Worm (Caenorhabditis elegans) whole organism, young adult: ENCODE results near the gene chtb-2.

Experiments
- B0035.1 ChIP-seq: sonication (generic microtip); optimal IDR thresholded peaks from 2 replicates; lab custom pipeline; 2016; ENCODE audit warnings: missing genetic modification characterization, mild to moderate bottlenecking, missing compliant biosample characterization, missing genotype, missing genetic modification reagents
- B0336.3 ChIP-seq: fragments of 200-800 bp; sonication (Bioruptor generic); IDR thresholded peaks from 2 replicates; pipeline ENCODE4 v1.3.6; 2022; ENCODE audit warnings: missing genetic modification characterization, missing compliant biosample characterization
- C06A6.2 ChIP-seq: fragments of 200-800 bp; sonication (Bioruptor generic); conservative IDR thresholded peaks from 2 replicates; pipeline ENCODE4 v1.3.6; 2022; ENCODE audit warnings: missing genetic modification characterization, missing compliant biosample characterization
- F22D6.2 ChIP-seq: sonication (generic microtip); optimal IDR thresholded peaks from 2 replicates; lab custom pipeline; 2016; ENCODE audit warnings: mild to moderate bottlenecking, missing genetic modification characterization, missing compliant biosample characterization
- F33H1.4 ChIP-seq: fragments of 200-800 bp; sonication (Bioruptor generic); IDR thresholded peaks from 2 replicates; pipeline ENCODE4 v1.3.6; 2022; ENCODE audit warnings: missing genetic modification reagents, missing genetic modification characterization, missing compliant biosample characterization
- F39B2.1 ChIP-seq: fragments of 200-800 bp; sonication (Bioruptor generic); IDR thresholded peaks from 2 replicates; pipeline ENCODE4 v1.3.6; 2022; ENCODE audit warnings: missing genetic modification reagents, missing genetic modification characterization, missing compliant biosample characterization
- F49E8.2 ChIP-seq: sonication (generic microtip); optimal IDR thresholded peaks from 3 replicates; lab custom pipeline; 2017; ENCODE audit warnings: missing genetic modification characterization, mild to moderate bottlenecking, missing compliant biosample characterization, antibody characterized with exemption, moderate library complexity; ENCODE audit not compliant: insufficient read depth
- F57C9.4 ChIP-seq: sonication (generic microtip); optimal IDR thresholded peaks from 2 replicates; lab custom pipeline; 2017; ENCODE audit warnings: mild to moderate bottlenecking, missing genetic modification characterization, missing compliant biosample characterization
- Y53F4B.3 ChIP-seq: fragments of 200-800 bp; sonication (Bioruptor generic); IDR thresholded peaks from 2 replicates; pipeline ENCODE4 v1.3.6; 2022; ENCODE audit warnings: missing genetic modification reagents, missing genetic modification characterization, missing compliant biosample characterization
- Y53G8AR.9 ChIP-seq: fragments of 200-800 bp; sonication (Bioruptor generic); conservative IDR thresholded peaks from 2 replicates; pipeline ENCODE4 v1.3.6; 2022; ENCODE audit warnings: missing genetic modification reagents, missing genetic modification characterization, missing compliant biosample characterization
- Y56A3A.18 ChIP-seq: fragments of 200-800 bp; sonication (Bioruptor generic); IDR thresholded peaks from 2 replicates; pipeline ENCODE4 v1.3.6; 2022; ENCODE audit warnings: missing genetic modification reagents, missing genetic modification characterization, missing compliant biosample characterization
- Y67H2A.10 ChIP-seq: fragments of 200-800 bp; sonication (Bioruptor generic); conservative IDR thresholded peaks from 2 replicates; pipeline ENCODE4 v1.3.6; 2022; ENCODE audit warnings: missing genetic modification reagents, missing genetic modification characterization, missing compliant biosample characterization
- Y95B8A.8 ChIP-seq: fragments of 200-800 bp; sonication (Bioruptor generic); IDR thresholded peaks from 2 replicates; pipeline ENCODE4 v1.3.6; 2022; ENCODE audit warnings: missing genetic modification reagents, missing genetic modification characterization, missing compliant biosample characterization
- akir-1 ChIP-seq: fragments of 200-800 bp; sonication (Bioruptor generic); optimal IDR thresholded peaks from 2 replicates; lab custom pipeline; 2018; ENCODE audit warnings: mild to moderate bottlenecking, missing genetic modification characterization, moderate library complexity, missing compliant biosample characterization
- athp-1 ChIP-seq: sonication (generic microtip); optimal IDR thresholded peaks from 2 replicates; lab custom pipeline; 2017; ENCODE audit warnings: mild to moderate bottlenecking, missing genetic modification characterization, missing compliant biosample characterization
- attf-5 ChIP-seq: fragments of 200-800 bp; sonication (Bioruptor generic); optimal IDR thresholded peaks from 2 replicates; lab custom pipeline; 2018; ENCODE audit warnings: mild to moderate bottlenecking, missing genetic modification characterization, missing compliant biosample characterization
- bed-2 ChIP-seq: fragments of 200-800 bp; sonication (Bioruptor generic); IDR thresholded peaks from 2 replicates; pipeline ENCODE4 v1.3.6; 2022; ENCODE audit warnings: missing genetic modification reagents, missing genetic modification characterization, missing compliant biosample characterization
- ccch-3 ChIP-seq: fragments of 200-800 bp; sonication (Bioruptor generic); optimal IDR thresholded peaks from 2 replicates; lab custom pipeline; 2018; ENCODE audit warnings: mild to moderate bottlenecking, missing genetic modification characterization, missing compliant biosample characterization
- cebp-1 ChIP-seq, 2 experiments: fragments of 200-800 bp in 1 of 2; sonication (Bioruptor generic) in 1 of 2; sonication (generic microtip) in 1 of 2; IDR thresholded peaks in 1 of 2; optimal IDR thresholded peaks in 1 of 2; 2 replicates each; pipeline versions ENCODE4 v1.3.6 to Lab custom; 2017 to 2022; ENCODE audit warnings: missing compliant biosample characterization in 2 of 2, missing genetic modification characterization in 2 of 2, mild to moderate bottlenecking in 1 of 2, missing genetic modification reagents in 1 of 2, moderate library complexity in 1 of 2
- die-1 ChIP-seq: sonication (generic microtip); optimal IDR thresholded peaks from 2 replicates; lab custom pipeline; 2016; ENCODE audit warnings: missing genotype, mild to moderate bottlenecking, missing genetic modification characterization, missing compliant biosample characterization
- dox-1 ChIP-seq: fragments of 200-800 bp; sonication (Bioruptor generic); IDR thresholded peaks from 2 replicates; pipeline ENCODE4 v1.3.6; 2022; ENCODE audit warnings: missing genetic modification reagents, missing genetic modification characterization, missing compliant biosample characterization
- egl-18 ChIP-seq: fragments of 200-800 bp; sonication (Bioruptor generic); IDR thresholded peaks from 2 replicates; pipeline ENCODE4 v1.3.6; 2022; ENCODE audit warnings: missing genetic modification reagents, missing genetic modification characterization, missing compliant biosample characterization
- egrh-3 ChIP-seq: fragments of 200-800 bp; sonication (Bioruptor generic); IDR thresholded peaks from 2 replicates; pipeline ENCODE4 v1.3.6; 2022; ENCODE audit warnings: missing genetic modification reagents, missing genetic modification characterization, missing compliant biosample characterization
- gei-17 ChIP-seq: fragments of 200-800 bp; sonication (Bioruptor generic); optimal IDR thresholded peaks from 2 replicates; lab custom pipeline; 2018; ENCODE audit warnings: mild to moderate bottlenecking, missing genetic modification characterization, missing compliant biosample characterization
- hlh-12 ChIP-seq: sonication (generic microtip); optimal IDR thresholded peaks from 2 replicates; lab custom pipeline; 2016; ENCODE audit warnings: missing genetic modification characterization, missing compliant biosample characterization
- let-526 ChIP-seq: fragments of 200-800 bp; sonication (Bioruptor generic); IDR thresholded peaks from 2 replicates; pipeline ENCODE4 v1.3.6; 2022; ENCODE audit warnings: missing genetic modification reagents, missing genetic modification characterization, missing compliant biosample characterization
- lir-1 ChIP-seq: fragments of 200-800 bp; sonication (Bioruptor generic); conservative IDR thresholded peaks from 2 replicates; pipeline ENCODE4 v1.3.6; 2022; ENCODE audit warnings: missing genetic modification reagents, missing genetic modification characterization, missing compliant biosample characterization
- lsy-27 ChIP-seq: sonication (generic microtip); optimal IDR thresholded peaks from 2 replicates; lab custom pipeline; 2017; ENCODE audit warnings: missing genetic modification characterization, mild to moderate bottlenecking, missing compliant biosample characterization, antibody characterized with exemption, missing genotype, borderline replicate concordance; ENCODE audit not compliant: insufficient read depth
- madf-6 ChIP-seq: fragments of 200-800 bp; sonication (Bioruptor generic); IDR thresholded peaks from 2 replicates; pipeline ENCODE4 v1.3.6; 2022; ENCODE audit warnings: missing genetic modification reagents, missing genetic modification characterization, missing compliant biosample characterization
- madf-8 ChIP-seq: fragments of 200-800 bp; sonication (Bioruptor generic); conservative IDR thresholded peaks from 2 replicates; pipeline ENCODE4 v1.3.6; 2022; ENCODE audit warnings: missing genetic modification reagents, missing genetic modification characterization, missing compliant biosample characterization
- nfyb-1 ChIP-seq: fragments of 200-800 bp; sonication (Bioruptor generic); IDR thresholded peaks from 2 replicates; pipeline ENCODE4 v1.3.6; 2022; ENCODE audit warnings: missing genetic modification reagents, missing genetic modification characterization, missing compliant biosample characterization
- nhr-120 ChIP-seq: fragments of 200-800 bp; sonication (Bioruptor generic); IDR thresholded peaks from 2 replicates; pipeline ENCODE4 v1.3.6; 2022; ENCODE audit warnings: missing genetic modification characterization, missing compliant biosample characterization
- nhr-179 ChIP-seq: sonication (generic microtip); optimal IDR thresholded peaks from 2 replicates; lab custom pipeline; 2016; ENCODE audit warnings: mild to moderate bottlenecking, missing genetic modification characterization, missing compliant biosample characterization
- nhr-27 ChIP-seq: fragments of 200-800 bp; sonication (Bioruptor generic); optimal IDR thresholded peaks from 2 replicates; lab custom pipeline; 2018; ENCODE audit warnings: mild to moderate bottlenecking, missing genetic modification characterization, moderate library complexity, missing compliant biosample characterization
- nhr-80 ChIP-seq: sonication (generic microtip); optimal IDR thresholded peaks from 2 replicates; lab custom pipeline; 2016; ENCODE audit warnings: missing genetic modification characterization, missing compliant biosample characterization
- nhr-90 ChIP-seq: sonication (generic microtip); optimal IDR thresholded peaks from 2 replicates; lab custom pipeline; 2016; ENCODE audit warnings: missing genotype, mild to moderate bottlenecking, missing genetic modification characterization, missing compliant biosample characterization
- pbrm-1 ChIP-seq: fragments of 200-800 bp; sonication (Bioruptor generic); IDR thresholded peaks from 2 replicates; pipeline ENCODE4 v1.3.6; 2022; ENCODE audit warnings: missing genetic modification reagents, missing genetic modification characterization, missing compliant biosample characterization
- pha-4 ChIP-seq: fragments of 150-350 bp; sonication (generic microtip); optimal IDR thresholded peaks from 2 replicates; lab custom pipeline; 2014; ENCODE audit warnings: missing biosample characterization, missing genetic modification reagents, missing genetic modification characterization
- repo-1 ChIP-seq: sonication (generic microtip); optimal IDR thresholded peaks from 2 replicates; lab custom pipeline; 2017; ENCODE audit warnings: mild to moderate bottlenecking, missing genetic modification characterization, missing compliant biosample characterization
- snpc-1.3 ChIP-seq: sonication (generic microtip); optimal IDR thresholded peaks from 2 replicates; lab custom pipeline; 2017; ENCODE audit warnings: missing genetic modification characterization, mild to moderate bottlenecking, missing compliant biosample characterization, antibody characterized with exemption, moderate library complexity, missing genotype, missing genetic modification reagents; ENCODE audit not compliant: insufficient read depth
- snpc-4 ChIP-seq, 5 experiments: fragments of 150-350 bp in 1 of 5; sonication (generic microtip) in 4 of 5; optimal IDR thresholded peaks; 2 replicates each; lab custom pipeline; 2014 to 2018; ENCODE audit warnings: missing genetic modification characterization in 5 of 5, missing biosample characterization in 3 of 5, antibody characterized with exemption in 2 of 5, mild to moderate bottlenecking in 2 of 5, missing compliant biosample characterization in 2 of 5, missing genotype in 2 of 5, moderate library complexity in 2 of 5, missing genetic modification reagents in 1 of 5
- somi-1 ChIP-seq: fragments of 200-800 bp; sonication (Bioruptor generic); optimal IDR thresholded peaks from 2 replicates; lab custom pipeline; 2018; ENCODE audit warnings: mild to moderate bottlenecking, missing genetic modification characterization, missing compliant biosample characterization
- tbx-9 ChIP-seq: sonication (generic microtip); optimal IDR thresholded peaks from 2 replicates; lab custom pipeline; 2016; ENCODE audit warnings: borderline replicate concordance, missing genetic modification characterization, inconsistent platforms, missing compliant biosample characterization
- zim-3 ChIP-seq: sonication (generic microtip); optimal IDR thresholded peaks from 2 replicates; lab custom pipeline; 2017; ENCODE audit warnings: mild to moderate bottlenecking, missing genetic modification characterization, moderate library complexity, missing compliant biosample characterization
- ztf-22 ChIP-seq: fragments of 200-800 bp; sonication (Bioruptor generic); optimal IDR thresholded peaks from 2 replicates; lab custom pipeline; 2018; ENCODE audit warnings: mild to moderate bottlenecking, missing genetic modification characterization, moderate library complexity, missing compliant biosample characterization
- ztf-25 ChIP-seq: fragments of 200-800 bp; sonication (Bioruptor generic); IDR thresholded peaks from 2 replicates; pipeline ENCODE4 v1.3.6; 2022; ENCODE audit warnings: missing genetic modification reagents, missing genetic modification characterization, missing compliant biosample characterization
- ztf-26 ChIP-seq: sonication (generic microtip); optimal IDR thresholded peaks from 2 replicates; lab custom pipeline; 2017; ENCODE audit warnings: missing genetic modification characterization, missing compliant biosample characterization

Gene chtb-2

DNA sequence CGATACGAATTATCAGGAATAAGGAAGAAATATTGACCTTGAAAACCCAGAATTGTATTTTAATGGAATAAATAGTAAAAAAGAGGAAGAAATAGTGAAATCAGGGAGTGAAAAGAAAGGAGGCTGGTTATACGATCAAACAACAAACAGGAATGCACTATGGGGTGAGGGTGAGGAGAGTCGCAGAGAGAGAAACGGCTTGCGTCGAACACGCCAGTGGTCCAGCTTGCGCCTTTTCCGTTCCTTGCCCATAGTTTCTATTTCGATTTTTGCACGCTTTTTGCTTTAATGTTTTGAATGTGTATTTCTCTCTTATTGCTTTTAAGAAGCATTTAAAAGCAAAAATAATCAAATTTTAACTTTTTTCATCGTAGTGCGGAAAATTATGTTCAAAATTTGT is 29.4 kb upstream of the chtb-2 start (continued):
- TF ChIP-seq Y95B8A.8 (GFP tag; lab: Robert Waterston, UW) (0 out of 2 replicates have a peak, but pooled peaks have one; percentile 47), lsy-27 (tag; lab: Kevin White, UChicago) (no peak), zim-3 (tag; lab: Kevin White, UChicago) (no peak), Y67H2A.10 (0 out of 2 replicates have a peak, but pooled peaks have one; percentile 43), snpc-4 (GFP tag; optimal IDR thresholded peaks at IDR 0.05; lab: Kevin White, UChicago) (peak; percentile 48), snpc-4 (tag; optimal IDR thresholded peaks at IDR 0.05; lab: Kevin White, UChicago) (peak; percentile 14 to 62 (median 31)), F57C9.4 (tag; lab: Kevin White, UChicago) (no peak), snpc-1.3 (tag; lab: Kevin White, UChicago) (peak; percentile 28), nfyb-1 (GFP tag; lab: Robert Waterston, UW) (no peak), somi-1 (GFP tag; lab: Kevin White, UChicago) (peak; percentile 9), egrh-3 (GFP tag; lab: Robert Waterston, UW) (peak; percentile 43; the same call in 1 of the 2 replicates), cebp-1 (GFP tag; IDR thresholded peaks at IDR 0.05; lab: Robert Waterston, UW) (no peak), cebp-1 (tag; optimal IDR thresholded peaks at IDR 0.05; lab: Kevin White, UChicago) (peak; percentile 81), B0336.3 (GFP tag; lab: Robert Waterston, UW) (peak; percentile 62), Y53F4B.3 (GFP tag; lab: Robert Waterston, UW) (no peak), nhr-179 (tag; lab: Kevin White, UChicago) (no peak), madf-6 (GFP tag; lab: Robert Waterston, UW) (peak; percentile 55; the same call in 1 of the 2 replicates), hlh-12 (tag; lab: Kevin White, UChicago) (no peak), nhr-120 (GFP tag; lab: Robert Waterston, UW) (no peak), bed-2 (no peak), die-1 (tag; lab: Kevin White, UChicago) (peak; percentile 53), ccch-3 (GFP tag; lab: Kevin White, UChicago) (no peak), Y56A3A.18 (GFP tag; lab: Robert Waterston, UW) (no peak), F22D6.2 (no peak), F33H1.4 (peak; percentile 57; the same call in 1 of the 2 replicates), B0035.1 (tag; lab: Kevin White, UChicago) (no peak), F49E8.2 (tag; lab: Kevin White, UChicago) (peak; percentile 42), tbx-9 (tag; lab: Kevin White, UChicago) (no peak), nhr-80 (tag; lab: Kevin White, UChicago) (peak; percentile 82), let-526 (GFP tag; lab: Robert Waterston, UW) (no peak), egl-18 (GFP tag; lab: Robert Waterston, UW) (no peak), nhr-90 (tag; lab: Kevin White, UChicago) (peak; percentile 37), ztf-25 (GFP tag; lab: Robert Waterston, UW) (no peak), pha-4 (tag; lab: Kevin White, UChicago) (peak; percentile 44), athp-1 (no peak), repo-1 (no peak), nhr-27 (tag; lab: Kevin White, UChicago) (no peak), akir-1 (GFP tag; lab: Kevin White, UChicago) (no peak), ztf-26 (no peak), pbrm-1 (peak; percentile 76), madf-8 (no peak), dox-1 (GFP tag; lab: Robert Waterston, UW) (peak; percentile 91), ztf-22 (GFP tag; lab: Kevin White, UChicago) (no peak), Y53G8AR.9 (GFP tag; lab: Robert Waterston, UW) (peak; percentile 55; the same call in 1 of the 2 replicates), attf-5 (GFP tag; lab: Kevin White, UChicago) (peak; percentile 98), gei-17 (no peak), F39B2.1 (GFP tag; lab: Robert Waterston, UW) (no peak), C06A6.2 (no peak), lir-1 (no peak; the same call in 1 of the 2 replicates)
